Worm (Caenorhabditis elegans): ENCODE results near the gene mpst-1.
A peak's percentile ranks its signal among the peaks of the same experiment; 100 is the strongest.

The mpst-1 gene

DNA sequence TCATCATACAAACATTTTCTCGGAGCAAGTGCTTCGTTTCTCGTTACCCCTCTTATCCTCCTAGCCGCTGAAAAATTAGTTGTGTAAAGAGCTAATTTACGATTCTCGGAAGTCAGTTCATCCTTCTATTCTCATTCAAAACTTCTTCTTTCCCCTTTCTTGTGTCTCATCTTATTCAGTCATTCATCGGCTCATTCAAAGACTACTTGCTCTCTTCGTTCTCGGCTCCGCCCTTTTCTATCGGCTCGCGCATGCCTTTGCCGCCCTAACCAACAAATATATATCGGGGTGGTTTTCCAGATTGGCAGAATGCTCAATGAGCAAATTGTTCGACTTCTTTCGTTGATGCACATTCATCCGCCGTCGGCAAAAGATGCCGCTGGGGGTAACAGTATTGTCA, 33.5 kb upstream of the mpst-1 start, which contains the start of gene R13H4.5:
TSS of gene R13H4.5 (plus strand) at position 301 of the 400 bp plus-strand sequence.
- TF ChIP-seq unc-62 (GFP tag; optimal IDR thresholded peaks at IDR 0.05) (no peak), unc-55 (GFP tag; optimal IDR thresholded peaks at IDR 0.05) (peak; percentile 19), ztf-1 (GFP tag; conservative IDR thresholded peaks at IDR 0.05) (0 out of 2 replicates have a peak, but pooled peaks have one; percentile 35), Y55F3AM.14 (GFP tag; optimal IDR thresholded peaks at IDR 0.05) (no peak), R02D3.7 (tag; optimal IDR thresholded peaks at IDR 0.05) (no peak)

DNA sequence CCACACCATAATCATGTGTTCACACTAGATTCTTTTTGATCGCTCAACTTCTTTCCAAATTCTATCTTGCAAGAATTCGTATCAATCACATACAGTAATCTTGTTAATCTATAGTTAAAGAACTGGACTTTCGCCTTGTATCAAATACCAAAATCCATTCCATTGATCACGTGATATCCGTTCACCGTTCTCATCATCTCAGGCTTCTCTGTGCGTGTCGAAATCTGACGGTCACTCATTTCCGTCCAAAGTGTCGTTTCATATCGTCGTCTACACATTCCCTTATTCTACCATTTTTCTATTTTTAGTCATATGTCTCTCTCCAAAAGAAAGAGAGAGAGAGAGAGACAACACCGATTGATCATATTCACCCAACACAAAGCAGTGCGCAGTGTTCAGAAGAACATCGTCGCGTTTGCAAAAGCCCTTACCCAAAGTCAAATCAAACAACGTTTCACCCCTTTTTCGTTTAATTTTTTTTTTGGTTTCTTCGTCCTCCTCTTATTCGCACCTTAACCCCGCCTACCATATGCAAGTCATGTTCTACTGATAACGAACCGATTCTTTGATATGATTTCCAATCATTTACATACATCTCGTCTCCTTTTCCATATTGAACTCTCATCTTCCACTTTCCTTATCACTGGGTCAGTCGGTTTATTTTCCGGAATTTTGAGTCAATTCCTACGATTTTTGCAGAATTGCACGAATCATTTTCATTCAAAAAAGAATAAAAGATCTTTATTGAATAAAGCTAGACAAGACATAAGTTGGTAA, 32.4 kb upstream of the mpst-1 start:
- TF ChIP-seq gmeb-1 (tag; optimal IDR thresholded peaks at IDR 0.05), result no peak
- peak; percentile 96 for TF ChIP-seq fos-1 (tag; optimal IDR thresholded peaks at IDR 0.05)
- no peak for TF ChIP-seq ceh-82 (tag; optimal IDR thresholded peaks at IDR 0.05)
- no peak for TF ChIP-seq dmd-4 (tag; optimal IDR thresholded peaks at IDR 0.05)
- no peak for TF ChIP-seq C34F6.9 (tag; optimal IDR thresholded peaks at IDR 0.05)
- TF ChIP-seq aly-2 (tag; optimal IDR thresholded peaks at IDR 0.05), result no peak
- no peak for TF ChIP-seq unc-39 (tag; optimal IDR thresholded peaks at IDR 0.05)
- TF ChIP-seq snpc-4 (tag; optimal IDR thresholded peaks at IDR 0.05), result no peak
- TF ChIP-seq ztf-4 (tag; optimal IDR thresholded peaks at IDR 0.05), result no peak
- no peak for TF ChIP-seq peb-1 (tag; optimal IDR thresholded peaks at IDR 0.05)
- no peak for TF ChIP-seq ama-1 (optimal IDR thresholded peaks at IDR 0.05)
- TF ChIP-seq sma-3 (GFP tag; optimal IDR thresholded peaks at IDR 0.05), result peak; percentile 79
- peak; percentile 94 for TF ChIP-seq nhr-21 (tag; optimal IDR thresholded peaks at IDR 0.05)
- TF ChIP-seq nhr-10 (tag; optimal IDR thresholded peaks at IDR 0.05), result no peak
- TF ChIP-seq egl-27 (tag; optimal IDR thresholded peaks at IDR 0.05), result peak; percentile 69
- no peak for TF ChIP-seq mbf-1 (tag; optimal IDR thresholded peaks at IDR 0.05)
- peak in 1 of 2 experiments; percentile 48 for TF ChIP-seq lsy-2 (tag; optimal IDR thresholded peaks at IDR 0.05)
- peak; percentile 87 for TF ChIP-seq blmp-1 (tag; optimal IDR thresholded peaks at IDR 0.05; ENCODE audit: insufficient read depth)
- TF ChIP-seq unc-55 (GFP tag; optimal IDR thresholded peaks at IDR 0.05), result no peak
- TF ChIP-seq lin-11 (tag; optimal IDR thresholded peaks at IDR 0.05), result no peak
- no peak for TF ChIP-seq ztf-1 (GFP tag; conservative IDR thresholded peaks at IDR 0.05)
- no peak for TF ChIP-seq nhr-129 (tag; optimal IDR thresholded peaks at IDR 0.05)
- no peak for TF ChIP-seq elt-3 (tag; optimal IDR thresholded peaks at IDR 0.05)
- peak; percentile 91 for TF ChIP-seq sma-9 (GFP tag; optimal IDR thresholded peaks at IDR 0.05)
- TF ChIP-seq sma-9 (tag; optimal IDR thresholded peaks at IDR 0.05), result no peak
- peak; percentile 52 to 84 for TF ChIP-seq mdl-1 (tag; optimal IDR thresholded peaks at IDR 0.05)
- TF ChIP-seq nhr-25 (tag; optimal IDR thresholded peaks at IDR 0.05), result peak; percentile 90
- no peak for TF ChIP-seq ztf-11 (tag; optimal IDR thresholded peaks at IDR 0.05)
- no peak for TF ChIP-seq lin-13 (GFP tag; optimal IDR thresholded peaks at IDR 0.05)
- no peak for TF ChIP-seq ceh-16 (tag; optimal IDR thresholded peaks at IDR 0.05)
- no peak for TF ChIP-seq elt-1 (tag; optimal IDR thresholded peaks at IDR 0.05)
- no peak for TF ChIP-seq R02D3.7 (tag; optimal IDR thresholded peaks at IDR 0.05)
- no peak for TF ChIP-seq nhr-77 (tag; optimal IDR thresholded peaks at IDR 0.05)
- TF ChIP-seq zag-1 (tag; optimal IDR thresholded peaks at IDR 0.05), result no peak
- TF ChIP-seq unc-62 (GFP tag; optimal IDR thresholded peaks at IDR 0.05), result no peak
- TF ChIP-seq nhr-6 (tag; optimal IDR thresholded peaks at IDR 0.05), result no peak
- TF ChIP-seq skn-1 (tag; optimal IDR thresholded peaks at IDR 0.05), result no peak
- TF ChIP-seq F13H6.1 (tag; optimal IDR thresholded peaks at IDR 0.05), result peak; percentile 57
- TF ChIP-seq nhr-23 (tag; optimal IDR thresholded peaks at IDR 0.05), result no peak
- no peak for TF ChIP-seq nhr-11 (tag; optimal IDR thresholded peaks at IDR 0.05)
- no peak for TF ChIP-seq nhr-12 (tag; optimal IDR thresholded peaks at IDR 0.05)
- no peak for TF ChIP-seq lin-39 (tag; optimal IDR thresholded peaks at IDR 0.05)
- TF ChIP-seq mab-5 (tag; optimal IDR thresholded peaks at IDR 0.05), result no peak
- TF ChIP-seq ZK546.5 (tag; optimal IDR thresholded peaks at IDR 0.05), result no peak
- no peak for TF ChIP-seq crh-2 (tag; optimal IDR thresholded peaks at IDR 0.05)
- no peak for TF ChIP-seq nhr-237 (tag; optimal IDR thresholded peaks at IDR 0.05)
- no peak for TF ChIP-seq alr-1 (tag; optimal IDR thresholded peaks at IDR 0.05)
- no peak for TF ChIP-seq Y55F3AM.14 (GFP tag; optimal IDR thresholded peaks at IDR 0.05)
- no peak for TF ChIP-seq sem-4 (tag; optimal IDR thresholded peaks at IDR 0.05)

All from whole organism, L2 larva.